Worm (Caenorhabditis elegans) whole organism, L1 larva: ENCODE data around the gene clec-247.

Experiments
- ceh-90 ChIP-seq: sonication (generic microtip); optimal IDR thresholded peaks from 2 replicates; lab custom pipeline; 2016; ENCODE audit warnings: missing genetic modification characterization, missing compliant biosample characterization
- efl-3 ChIP-seq: fragments of 200-800 bp; sonication (Bioruptor generic); optimal IDR thresholded peaks from 2 replicates; lab custom pipeline; 2018; ENCODE audit warnings: mild to moderate bottlenecking, missing genetic modification characterization, missing compliant biosample characterization
- egl-27 ChIP-seq, 2 experiments: fragments of 150-350 bp in 1 of 2; sonication (generic microtip); optimal IDR thresholded peaks; 3 replicates each; lab custom pipeline; 2017 to 2018; ENCODE audit warnings: missing biosample characterization in 2 of 2, missing genetic modification characterization in 2 of 2, missing genetic modification reagents in 2 of 2
- lin-35 ChIP-seq, 2 experiments: fragments of 150-350 bp; optimal IDR thresholded peaks; 2 replicates each; lab custom pipeline; 2014; ENCODE audit warnings: missing biosample characterization in 2 of 2, missing genetic modification characterization in 2 of 2, missing genetic modification reagents in 2 of 2
- nhr-237 ChIP-seq: fragments of 150-350 bp; optimal IDR thresholded peaks from 2 replicates; lab custom pipeline; 2014; ENCODE audit warnings: missing biosample characterization, missing genetic modification characterization
- snpc-4 ChIP-seq: fragments of 150-350 bp; optimal IDR thresholded peaks from 2 replicates; lab custom pipeline; 2014; ENCODE audit warnings: missing biosample characterization, missing genetic modification characterization
- swsn-7 ChIP-seq: sonication (generic microtip); optimal IDR thresholded peaks from 2 replicates; lab custom pipeline; 2016; ENCODE audit warnings: missing genetic modification characterization, missing compliant biosample characterization
- ztf-11 ChIP-seq, 2 experiments: sonication (generic microtip); optimal IDR thresholded peaks; 2 replicates each; lab custom pipeline; 2016 to 2017; ENCODE audit warnings: missing genetic modification characterization in 2 of 2, missing biosample characterization in 1 of 2, missing compliant biosample characterization in 1 of 2
- ztf-4 ChIP-seq: fragments of 150-350 bp; optimal IDR thresholded peaks from 2 replicates; lab custom pipeline; 2014; ENCODE audit warnings: missing biosample characterization, missing genetic modification characterization

DNA sequence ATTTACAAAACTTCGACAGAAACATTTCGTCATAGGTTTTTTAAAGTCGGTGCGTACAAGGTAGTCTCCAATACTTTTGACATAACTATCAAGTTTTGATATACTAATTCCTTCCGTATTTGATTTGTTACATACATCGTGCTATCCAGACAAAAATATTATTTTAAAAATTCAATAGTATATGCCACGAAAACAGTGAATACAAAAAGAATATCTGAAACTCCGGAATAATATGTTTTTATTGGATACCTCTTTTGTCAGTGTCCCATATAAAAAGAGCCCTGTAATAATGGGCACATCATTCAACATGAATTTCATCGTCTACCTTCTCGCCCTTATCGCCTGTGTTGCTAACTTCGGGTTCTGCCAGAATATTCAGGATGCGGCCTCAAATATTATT is 9.6 kb downstream of the clec-247 start, which contains the start of gene Y51A2A.12:
- TF ChIP-seq swsn-7 (tag; lab: Kevin White, UChicago): no peak
- TF ChIP-seq egl-27 (tag; optimal IDR thresholded peaks at IDR 0.05; lab: Kevin White, UChicago): no peak
- TF ChIP-seq ceh-90 (tag; lab: Kevin White, UChicago): no peak
- TF ChIP-seq ztf-11 (tag; optimal IDR thresholded peaks at IDR 0.05; lab: Kevin White, UChicago): no peak
- no peak for TF ChIP-seq nhr-237 (tag; lab: Kevin White, UChicago)
- TF ChIP-seq lin-35 (GFP tag; optimal IDR thresholded peaks at IDR 0.05; lab: Kevin White, UChicago): no peak
- TF ChIP-seq efl-3 (GFP tag; lab: Kevin White, UChicago): no peak
- TF ChIP-seq snpc-4 (tag; lab: Kevin White, UChicago): no peak
- TF ChIP-seq ztf-4: no peak
